In the genomic region with DNA sequence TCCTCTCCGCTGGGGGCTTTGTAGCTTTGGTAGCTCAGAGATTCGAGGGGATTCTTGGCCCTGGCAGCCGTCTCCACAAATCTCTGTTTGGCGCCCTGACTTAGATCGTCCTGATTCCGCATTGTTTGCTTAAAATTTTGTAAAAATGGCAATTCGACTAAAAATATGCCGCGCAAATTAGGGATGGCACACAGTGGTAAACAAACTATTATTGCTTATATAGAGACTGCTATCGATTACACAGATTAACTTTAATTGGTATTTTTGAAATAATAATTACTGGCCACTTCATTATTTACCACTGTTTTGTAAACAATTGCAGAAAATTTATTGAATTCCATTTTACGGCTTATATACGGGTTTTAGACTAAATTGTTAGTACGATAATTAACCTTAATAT, we compare ENCODE assay signal across 1 fruit fly cellular context.
TF ChIP-seq lines count a peak whose summit lies in the region.

Gene Naa40 (minus strand): TSS at position 206 of the 400 bp plus-strand sequence.
Gene CG18731 (plus strand): TSS at position 283 of the 400 bp plus-strand sequence.

TF ChIP-seq in whole organism, embryonic, 481 proteins besides CTCF, POLR2A, EP300 and RAD21 (continued from another document):
- TF ChIP-seq E2f2 (GFP tag; IDR thresholded peaks at IDR 0.05; lab: Robert Waterston, UW), result peak; percentile 88
- TF ChIP-seq CHES-1-like (GFP tag; optimal IDR thresholded peaks at IDR 0.05; lab: Kevin White, UChicago), result peak; percentile 46
- TF ChIP-seq HLHmδ (GFP tag; optimal IDR thresholded peaks at IDR 0.05; lab: Kevin White, UChicago), result no peak
- no peak for TF ChIP-seq usp (GFP tag; optimal IDR thresholded peaks at IDR 0.05; lab: Kevin White, UChicago)
- peak; percentile 75 for TF ChIP-seq Dp (GFP tag; optimal IDR thresholded peaks at IDR 0.05; lab: Kevin White, UChicago)
- no peak for TF ChIP-seq zfh2 (GFP tag; optimal IDR thresholded peaks at IDR 0.05; lab: Kevin White, UChicago)
- TF ChIP-seq Pdp1 (GFP tag; optimal IDR thresholded peaks at IDR 0.05; lab: Kevin White, UChicago), result no peak
- TF ChIP-seq Dref (GFP tag; IDR thresholded peaks at IDR 0.05; lab: Robert Waterston, UW), result peak; percentile 71
- TF ChIP-seq CG13624 (GFP tag; optimal IDR thresholded peaks at IDR 0.05; lab: Kevin White, UChicago), result peak; percentile 3
- peak; percentile 66; the same call in 3 of the 4 replicates for TF ChIP-seq Dll (GFP tag; IDR thresholded peaks at IDR 0.05; lab: Robert Waterston, UW; ENCODE audit: partially characterized antibody)
- no peak for TF ChIP-seq CG4424 (GFP tag; optimal IDR thresholded peaks at IDR 0.05; lab: Kevin White, UChicago)
- peak; percentile 71 for TF ChIP-seq Scr (GFP tag; IDR thresholded peaks at IDR 0.05; lab: Robert Waterston, UW; ENCODE audit: partially characterized antibody)
- TF ChIP-seq sens (GFP tag; lab: Kevin White, UChicago), result peak; percentile 60
- TF ChIP-seq YL-1 (GFP tag; optimal IDR thresholded peaks at IDR 0.05; lab: Kevin White, UChicago), result peak; percentile 6
- TF ChIP-seq Sox102F (GFP tag; optimal IDR thresholded peaks at IDR 0.05; lab: Kevin White, UChicago), result no peak
- TF ChIP-seq sqz (GFP tag; optimal IDR thresholded peaks at IDR 0.05; lab: Kevin White, UChicago), result no peak
- TF ChIP-seq Sin3A (optimal IDR thresholded peaks at IDR 0.05; lab: Kevin White, UChicago), result peak; percentile 17
- peak; percentile 75 for TF ChIP-seq MBD-R2 (GFP tag; IDR thresholded peaks at IDR 0.05; lab: Robert Waterston, UW)
- peak; percentile 88 for TF ChIP-seq Sry-δ (GFP tag; optimal IDR thresholded peaks at IDR 0.05; lab: Kevin White, UChicago)
- TF ChIP-seq knrl (GFP tag; IDR thresholded peaks at IDR 0.05; lab: Robert Waterston, UW; ENCODE audit: partially characterized antibody), result peak; percentile 65
- TF ChIP-seq Drgx (GFP tag; IDR thresholded peaks at IDR 0.05; lab: Robert Waterston, UW), result no peak
- no peak for TF ChIP-seq Kr (GFP tag; optimal IDR thresholded peaks at IDR 0.05; lab: Kevin White, UChicago)
- TF ChIP-seq CG16813 (GFP tag; IDR thresholded peaks at IDR 0.05; lab: Robert Waterston, UW; ENCODE audit: partially characterized antibody), result peak; percentile 63
- peak; percentile 48 for TF ChIP-seq HLH4C (GFP tag; IDR thresholded peaks at IDR 0.05; lab: Robert Waterston, UW; ENCODE audit: partially characterized antibody)
- TF ChIP-seq CG8281 (tag; optimal IDR thresholded peaks at IDR 0.05; lab: Kevin White, UChicago), result no peak
- no peak for TF ChIP-seq onecut (GFP tag; IDR thresholded peaks at IDR 0.05; lab: Robert Waterston, UW)
- TF ChIP-seq dpn (GFP tag; optimal IDR thresholded peaks at IDR 0.05; lab: Kevin White, UChicago), result no peak
- TF ChIP-seq unc-4 (GFP tag; IDR thresholded peaks at IDR 0.05; lab: Robert Waterston, UW; ENCODE audit: partially characterized antibody), result peak; percentile 78
- TF ChIP-seq CG1603 (tag; optimal IDR thresholded peaks at IDR 0.05; lab: Kevin White, UChicago), result peak; percentile 44
- peak; percentile 59 for TF ChIP-seq CG3847 (GFP tag; IDR thresholded peaks at IDR 0.05; lab: Robert Waterston, UW)
- peak; percentile 48; the same call in 1 of the 2 replicates for TF ChIP-seq inv (GFP tag; IDR thresholded peaks at IDR 0.05; lab: Robert Waterston, UW; ENCODE audit: partially characterized antibody)
- peak; percentile 48; the same call in 1 of the 2 replicates for TF ChIP-seq CG2129 (GFP tag; IDR thresholded peaks at IDR 0.05; lab: Robert Waterston, UW; ENCODE audit: partially characterized antibody)
- TF ChIP-seq CG9609 (GFP tag; optimal IDR thresholded peaks at IDR 0.05; lab: Kevin White, UChicago), result no peak
- no peak for TF ChIP-seq crp (GFP tag; optimal IDR thresholded peaks at IDR 0.05; lab: Kevin White, UChicago)
- TF ChIP-seq CG34224 (GFP tag; IDR thresholded peaks at IDR 0.05; lab: Robert Waterston, UW; ENCODE audit: partially characterized antibody), result peak; percentile 59
- TF ChIP-seq CG4617 (GFP tag; optimal IDR thresholded peaks at IDR 0.05; lab: Kevin White, UChicago; ENCODE audit: borderline replicate concordance), result peak; percentile 25
